Fruit fly (Drosophila melanogaster) whole organism, adult: ENCODE results near the gene Trp1.

Source experiments
- CG11617 ChIP-seq: fragments of 200-800 bp; sonication (Bioruptor generic); optimal IDR thresholded peaks from 2 replicates; lab custom pipeline; 2017; ENCODE audit warnings: mild to moderate bottlenecking, missing biosample characterization, missing genetic modification reagents, missing genetic modification characterization
- Crg-1 ChIP-seq: fragments of 200-800 bp; sonication (Bioruptor generic); optimal IDR thresholded peaks from 2 replicates; lab custom pipeline; 2016; ENCODE audit warnings: missing biosample characterization, missing genetic modification characterization
- Hr96 ChIP-seq: fragments of 200-800 bp; sonication (Bioruptor generic); optimal IDR thresholded peaks from 2 replicates; lab custom pipeline; 2016; ENCODE audit warnings: missing biosample characterization, missing genetic modification characterization
- kay ChIP-seq: fragments of 200-800 bp; sonication (Bioruptor generic); peaks from one replicate; lab custom pipeline; 2016; ENCODE audit warnings: missing biosample characterization, missing genetic modification characterization, borderline replicate concordance

- no peak for TF ChIP-seq CG11617 (GFP tag; lab: Kevin White, UChicago)
- TF ChIP-seq kay (GFP tag; lab: Kevin White, UChicago) = no peak
- peak; percentile 27 for TF ChIP-seq Hr96 (GFP tag; lab: Kevin White, UChicago)
- TF ChIP-seq Crg-1 (GFP tag; lab: Kevin White, UChicago) = no peak
Measured at dm6 chr2L:10057236-10057635, 48.1 kb downstream of the Trp1 start.
